Worm (Caenorhabditis elegans) whole organism, L3 larva: Measurements from ENCODE around the gene str-135.

Source experiments
- ZK546.5 ChIP-seq: sonication (generic microtip); optimal IDR thresholded peaks from 2 replicates; lab custom pipeline; 2017; ENCODE audit warnings: missing biosample characterization, missing genetic modification characterization
- ama-1 ChIP-seq: fragments of 150-350 bp; optimal IDR thresholded peaks from 2 replicates; lab custom pipeline; 2018
- fkh-10 ChIP-seq: sonication (generic microtip); optimal IDR thresholded peaks from 2 replicates; lab custom pipeline; 2017; ENCODE audit warnings: missing biosample characterization, missing genetic modification reagents, missing genetic modification characterization
- hmg-11 ChIP-seq: sonication (generic microtip); optimal IDR thresholded peaks from 2 replicates; lab custom pipeline; 2016; ENCODE audit warnings: missing genetic modification characterization, missing compliant biosample characterization
- nhr-11 ChIP-seq: fragments of 150-350 bp; optimal IDR thresholded peaks from 2 replicates; lab custom pipeline; 2014; ENCODE audit warnings: missing biosample characterization, missing genetic modification characterization
- nhr-12 ChIP-seq: fragments of 150-350 bp; optimal IDR thresholded peaks from 2 replicates; lab custom pipeline; 2014; ENCODE audit warnings: missing biosample characterization, missing genetic modification characterization
- nhr-43 ChIP-seq: sonication (generic microtip); optimal IDR thresholded peaks from 2 replicates; lab custom pipeline; 2016; ENCODE audit warnings: mild to moderate bottlenecking, missing genetic modification characterization, missing compliant biosample characterization; ENCODE audit not compliant: poor library complexity, severe bottlenecking
- nhr-76 ChIP-seq: fragments of 150-350 bp; sonication (generic microtip); optimal IDR thresholded peaks from 5 replicates; lab custom pipeline; 2014; ENCODE audit warnings: missing biosample characterization, missing genetic modification characterization
- pqm-1 ChIP-seq: fragments of 150-350 bp; optimal IDR thresholded peaks from 2 replicates; lab custom pipeline; 2017; ENCODE audit warnings: missing biosample characterization, missing genetic modification characterization, inconsistent platforms
- skn-1 ChIP-seq: fragments of 150-350 bp; optimal IDR thresholded peaks from 2 replicates; lab custom pipeline; 2014; ENCODE audit warnings: missing biosample characterization, missing genetic modification characterization
- snpc-4 ChIP-seq: fragments of 150-350 bp; optimal IDR thresholded peaks from 2 replicates; lab custom pipeline; 2014; ENCODE audit warnings: missing biosample characterization, missing genetic modification characterization
- unc-62 ChIP-seq: fragments of 150-350 bp; sonication (generic microtip); optimal IDR thresholded peaks from 4 replicates; lab custom pipeline; 2014; ENCODE audit warnings: missing biosample characterization, missing genetic modification reagents, missing genetic modification characterization
- zag-1 ChIP-seq: fragments of 150-350 bp; optimal IDR thresholded peaks from 2 replicates; lab custom pipeline; 2014; ENCODE audit warnings: missing biosample characterization, missing genetic modification characterization
- ztf-11 ChIP-seq: fragments of 150-350 bp; optimal IDR thresholded peaks from 2 replicates; lab custom pipeline; 2014; ENCODE audit warnings: missing biosample characterization, missing genetic modification characterization

ce11 chrV:8288125-8288806 lies 7.6 kb upstream of the str-135 start:
- TF ChIP-seq hmg-11 (tag; lab: Kevin White, UChicago) (no peak), unc-62 (no peak), nhr-43 (tag; lab: Kevin White, UChicago) (no peak), ama-1 (lab: Kevin White, UChicago) (no peak), nhr-76 (tag; lab: Kevin White, UChicago) (no peak), ztf-11 (no peak), nhr-12 (tag; lab: Kevin White, UChicago) (no peak), skn-1 (tag; lab: Kevin White, UChicago) (no peak), nhr-11 (tag; lab: Kevin White, UChicago) (no peak), ZK546.5 (no peak), snpc-4 (no peak), zag-1 (tag; lab: Kevin White, UChicago) (no peak), pqm-1 (tag; lab: Kevin White, UChicago) (peak; percentile 17), fkh-10 (no peak)
